Worm (Caenorhabditis elegans): ENCODE data around the gene mgl-1.

Gene mgl-1

ce11 chrX:9976206-9976605 lies at the start of gene mgl-1:
Gene mgl-1, minus strand, starts transcription at chrX:9976306.
- TF ChIP-seq tab-1 (GFP tag; IDR thresholded peaks at IDR 0.05) (no peak), flt-1 (GFP tag; IDR thresholded peaks at IDR 0.05) (no peak), klf-2 (GFP tag; conservative IDR thresholded peaks at IDR 0.05) (no peak), ztf-23 (GFP tag; IDR thresholded peaks at IDR 0.05) (no peak), ztf-29 (GFP tag; IDR thresholded peaks at IDR 0.05) (no peak), ref-1 (GFP tag; conservative IDR thresholded peaks at IDR 0.05) (no peak), T22C8.4 (GFP tag; IDR thresholded peaks at IDR 0.05) (no peak)

- no peak for TF ChIP-seq cog-1 (tag; optimal IDR thresholded peaks at IDR 0.05)
- TF ChIP-seq ztf-29 (GFP tag; IDR thresholded peaks at IDR 0.05) = no peak
Measured at ce11 chrX:10022016-10022415, 45.9 kb upstream of the mgl-1 start, which contains the start of gene F42G10.1. Gene F42G10.1, minus strand, starts transcription at chrX:10022166.

- no peak for TF ChIP-seq ztf-23 (GFP tag; IDR thresholded peaks at IDR 0.05)
- TF ChIP-seq klf-2 (GFP tag; conservative IDR thresholded peaks at IDR 0.05) = no peak
- no peak for TF ChIP-seq med-1 (GFP tag; optimal IDR thresholded peaks at IDR 0.05; ENCODE audit: insufficient read depth)
- no peak for TF ChIP-seq tab-1 (GFP tag; IDR thresholded peaks at IDR 0.05)
- TF ChIP-seq flt-1 (GFP tag; IDR thresholded peaks at IDR 0.05) = no peak
- TF ChIP-seq ztf-29 (GFP tag; IDR thresholded peaks at IDR 0.05) = no peak
- no peak for TF ChIP-seq cog-1 (tag; optimal IDR thresholded peaks at IDR 0.05)
- TF ChIP-seq T22C8.4 (GFP tag; IDR thresholded peaks at IDR 0.05) = no peak
- TF ChIP-seq ref-1 (GFP tag; conservative IDR thresholded peaks at IDR 0.05) = no peak
Measured at ce11 chrX:10017975-10018654, 42.0 kb upstream of the mgl-1 start, which contains the start of gene F19C6.4. Gene F19C6.4, minus strand, starts transcription at chrX:10018025.

- no peak for TF ChIP-seq med-1 (GFP tag; optimal IDR thresholded peaks at IDR 0.05; ENCODE audit: insufficient read depth)
- TF ChIP-seq T22C8.4 (GFP tag; IDR thresholded peaks at IDR 0.05) = no peak
- no peak for TF ChIP-seq tab-1 (GFP tag; IDR thresholded peaks at IDR 0.05)
- TF ChIP-seq ref-1 (GFP tag; conservative IDR thresholded peaks at IDR 0.05) = no peak
- no peak for TF ChIP-seq cog-1 (tag; optimal IDR thresholded peaks at IDR 0.05)
- TF ChIP-seq klf-2 (GFP tag; conservative IDR thresholded peaks at IDR 0.05) = no peak
- no peak for TF ChIP-seq ztf-29 (GFP tag; IDR thresholded peaks at IDR 0.05)
- no peak for TF ChIP-seq flt-1 (GFP tag; IDR thresholded peaks at IDR 0.05)
- TF ChIP-seq ztf-23 (GFP tag; IDR thresholded peaks at IDR 0.05) = no peak
Measured at ce11 chrX:10009985-10010384, 33.9 kb upstream of the mgl-1 start.

ce11 chrX:10008664-10009063 lies 32.6 kb upstream of the mgl-1 start, which contains the start of gene F19C6.3:
Gene F19C6.3, minus strand, starts transcription at chrX:10008764.
- TF ChIP-seq ref-1 (GFP tag; conservative IDR thresholded peaks at IDR 0.05) = no peak
- no peak for TF ChIP-seq flt-1 (GFP tag; IDR thresholded peaks at IDR 0.05)
- TF ChIP-seq cog-1 (tag; optimal IDR thresholded peaks at IDR 0.05) = no peak
- no peak for TF ChIP-seq ztf-23 (GFP tag; IDR thresholded peaks at IDR 0.05)
- TF ChIP-seq ztf-29 (GFP tag; IDR thresholded peaks at IDR 0.05) = no peak
- no peak for TF ChIP-seq tab-1 (GFP tag; IDR thresholded peaks at IDR 0.05)

ce11 chrX:10000635-10001034 lies 24.5 kb upstream of the mgl-1 start, which contains the start of gene F19C6.2:
Gene F19C6.2, plus strand, starts transcription at chrX:10000935.
- TF ChIP-seq tab-1 (GFP tag; IDR thresholded peaks at IDR 0.05) (no peak), T22C8.4 (GFP tag; IDR thresholded peaks at IDR 0.05) (no peak), ref-1 (GFP tag; conservative IDR thresholded peaks at IDR 0.05) (no peak), ztf-23 (GFP tag; IDR thresholded peaks at IDR 0.05) (no peak), klf-2 (GFP tag; conservative IDR thresholded peaks at IDR 0.05) (no peak), cog-1 (tag; optimal IDR thresholded peaks at IDR 0.05) (no peak), med-1 (GFP tag; optimal IDR thresholded peaks at IDR 0.05; ENCODE audit: insufficient read depth) (no peak), ztf-29 (GFP tag; IDR thresholded peaks at IDR 0.05) (no peak), flt-1 (GFP tag; IDR thresholded peaks at IDR 0.05) (no peak)

ce11 chrX:9999599-10000201 lies 23.6 kb upstream of the mgl-1 start:
- TF ChIP-seq med-1 (GFP tag; optimal IDR thresholded peaks at IDR 0.05; ENCODE audit: insufficient read depth) (no peak), flt-1 (GFP tag; IDR thresholded peaks at IDR 0.05) (peak; percentile 74; the same call in 1 of the 2 replicates), T22C8.4 (GFP tag; IDR thresholded peaks at IDR 0.05) (peak; percentile 70), ztf-23 (GFP tag; IDR thresholded peaks at IDR 0.05) (peak; percentile 51; the same call in 1 of the 2 replicates), ztf-29 (GFP tag; IDR thresholded peaks at IDR 0.05) (0 out of 2 replicates have a peak, but pooled peaks have one; percentile 7), cog-1 (tag; optimal IDR thresholded peaks at IDR 0.05) (peak; percentile 92), ref-1 (GFP tag; conservative IDR thresholded peaks at IDR 0.05) (no peak)

- no peak for TF ChIP-seq ref-1 (GFP tag; conservative IDR thresholded peaks at IDR 0.05)
- no peak for TF ChIP-seq cog-1 (tag; optimal IDR thresholded peaks at IDR 0.05)
- TF ChIP-seq med-1 (GFP tag; optimal IDR thresholded peaks at IDR 0.05; ENCODE audit: insufficient read depth) = no peak
- no peak for TF ChIP-seq tab-1 (GFP tag; IDR thresholded peaks at IDR 0.05)
- TF ChIP-seq ztf-29 (GFP tag; IDR thresholded peaks at IDR 0.05) = no peak
- no peak for TF ChIP-seq klf-2 (GFP tag; conservative IDR thresholded peaks at IDR 0.05)
Measured at ce11 chrX:9999192-9999591, 23.1 kb upstream of the mgl-1 start, which contains the start of gene grk-1. Gene grk-1, minus strand, starts transcription at chrX:9999208.

- TF ChIP-seq ztf-29 (GFP tag; IDR thresholded peaks at IDR 0.05) (no peak), klf-2 (GFP tag; conservative IDR thresholded peaks at IDR 0.05) (no peak), ztf-23 (GFP tag; IDR thresholded peaks at IDR 0.05) (no peak), ref-1 (GFP tag; conservative IDR thresholded peaks at IDR 0.05) (no peak)
Measured at ce11 chrX:9997344-9997743, 21.2 kb upstream of the mgl-1 start.

- TF ChIP-seq ztf-29 (GFP tag; IDR thresholded peaks at IDR 0.05) (no peak), ref-1 (GFP tag; conservative IDR thresholded peaks at IDR 0.05) (no peak), T22C8.4 (GFP tag; IDR thresholded peaks at IDR 0.05) (no peak), cog-1 (tag; optimal IDR thresholded peaks at IDR 0.05) (no peak), klf-2 (GFP tag; conservative IDR thresholded peaks at IDR 0.05) (no peak), tab-1 (GFP tag; IDR thresholded peaks at IDR 0.05) (no peak), ztf-23 (GFP tag; IDR thresholded peaks at IDR 0.05) (no peak), flt-1 (GFP tag; IDR thresholded peaks at IDR 0.05) (no peak), med-1 (GFP tag; optimal IDR thresholded peaks at IDR 0.05; ENCODE audit: insufficient read depth) (no peak)
Measured at ce11 chrX:9993100-9993499, 17.0 kb upstream of the mgl-1 start.

All from whole organism, midembryonic.